Fruit fly (Drosophila melanogaster): ENCODE results near the gene psidin.

The psidin gene

DNA sequence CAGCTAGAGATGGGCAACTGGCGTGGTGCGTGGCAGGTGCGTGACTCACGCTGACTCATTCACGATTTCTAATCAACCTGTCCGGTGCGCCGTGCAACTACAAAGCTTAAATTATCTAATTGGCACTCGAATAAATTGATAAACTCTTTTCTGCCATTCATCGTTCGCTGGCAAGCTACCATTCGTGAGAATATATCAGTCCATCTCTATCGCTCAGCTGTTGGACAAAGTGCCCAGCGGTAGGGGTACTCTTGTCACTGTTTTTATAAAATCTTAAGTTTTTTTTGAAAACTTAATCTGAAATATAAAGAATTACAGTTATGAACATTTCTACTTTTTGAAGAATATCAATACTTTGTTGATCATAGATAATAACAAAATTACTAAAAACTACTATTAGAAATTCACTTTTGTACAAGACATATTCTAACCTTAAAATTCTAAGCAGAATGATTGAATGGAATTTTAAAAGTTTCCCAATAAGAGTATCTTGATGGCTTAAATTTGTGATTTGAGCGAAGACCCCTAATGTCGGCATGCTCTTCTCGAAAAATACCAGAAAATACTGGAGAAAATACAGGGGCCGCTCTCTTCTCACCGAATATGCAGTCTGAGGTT, at the start of gene psidin, which contains the start of gene PIG-L:
Gene psidin (plus strand): TSS at position 553 of the 618 bp plus-strand sequence.
Gene PIG-L (minus strand): TSS at position 187 of the 618 bp plus-strand sequence.
- TF ChIP-seq CG12605 (GFP tag; IDR thresholded peaks at IDR 0.05), result peak; percentile 52
- TF ChIP-seq Pif1B (GFP tag; optimal IDR thresholded peaks at IDR 0.05), result no peak
- peak; percentile 85 for TF ChIP-seq Snoo (tag; optimal IDR thresholded peaks at IDR 0.05)
- peak; percentile 72 for TF ChIP-seq CG8159 (tag; optimal IDR thresholded peaks at IDR 0.05)
- no peak for TF ChIP-seq CG10348 (GFP tag; IDR thresholded peaks at IDR 0.05)
- peak; percentile 66 for TF ChIP-seq CG32121 (GFP tag; IDR thresholded peaks at IDR 0.05)
- peak; percentile 30; the same call in 1 of the 2 replicates for TF ChIP-seq Ets98B (GFP tag; IDR thresholded peaks at IDR 0.05)
- peak; percentile 88 for TF ChIP-seq CG15710 (tag; optimal IDR thresholded peaks at IDR 0.05)
- TF ChIP-seq EcR (GFP tag; optimal IDR thresholded peaks at IDR 0.05), result no peak
- no peak for TF ChIP-seq CG13204 (GFP tag; optimal IDR thresholded peaks at IDR 0.05)
- no peak for TF ChIP-seq Pif1A (GFP tag; optimal IDR thresholded peaks at IDR 0.05)
- TF ChIP-seq fd96Ca (GFP tag; IDR thresholded peaks at IDR 0.05), result peak; percentile 62; the same call in 2 of the 3 replicates
- no peak for TF ChIP-seq D1 (tag; optimal IDR thresholded peaks at IDR 0.05)
- peak; percentile 23 for TF ChIP-seq rn (GFP tag; IDR thresholded peaks at IDR 0.05)
- TF ChIP-seq CG8301 (tag; optimal IDR thresholded peaks at IDR 0.05), result peak; percentile 51
- TF ChIP-seq CG34367 (tag; optimal IDR thresholded peaks at IDR 0.05), result peak; percentile 83
- peak; percentile 46 for TF ChIP-seq CG17806 (tag; optimal IDR thresholded peaks at IDR 0.05)
- no peak for TF ChIP-seq gl (tag; optimal IDR thresholded peaks at IDR 0.05)
- TF ChIP-seq CG4496 (GFP tag; IDR thresholded peaks at IDR 0.05), result peak; percentile 39; the same call in 2 of the 3 replicates
- TF ChIP-seq CG9948 (tag; optimal IDR thresholded peaks at IDR 0.05), result peak; percentile 81
- TF ChIP-seq CG14655 (GFP tag; optimal IDR thresholded peaks at IDR 0.05), result no peak

DNA sequence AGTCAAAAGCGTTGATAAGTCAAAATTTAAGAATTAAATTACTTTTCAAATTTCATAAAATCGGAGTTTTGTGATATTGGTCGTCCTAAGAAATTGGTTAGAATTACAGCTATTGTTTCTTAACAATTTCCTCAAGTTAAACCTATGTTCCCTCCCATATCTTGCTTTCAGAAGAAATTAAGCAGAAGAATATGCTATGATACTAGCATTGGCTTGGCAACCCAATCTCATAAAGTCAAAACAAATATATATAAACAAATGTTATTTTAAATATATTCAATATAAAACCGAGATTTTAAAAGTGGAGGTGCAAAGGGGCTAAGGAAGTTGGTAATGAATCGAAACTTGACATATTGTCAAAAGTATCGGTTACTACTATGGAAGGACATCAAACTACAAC, 48.9 kb upstream of the psidin start, which contains the start of gene CG31213:
Gene CG31213 (plus strand): TSS at position 301 of the 400 bp plus-strand sequence.
- TF ChIP-seq Snoo (tag; optimal IDR thresholded peaks at IDR 0.05) (no peak), Ets98B (GFP tag; IDR thresholded peaks at IDR 0.05) (no peak), CG10348 (GFP tag; IDR thresholded peaks at IDR 0.05) (no peak), gl (tag; optimal IDR thresholded peaks at IDR 0.05) (no peak), CG13204 (GFP tag; optimal IDR thresholded peaks at IDR 0.05) (no peak), CG8301 (tag; optimal IDR thresholded peaks at IDR 0.05) (no peak), CG17806 (tag; optimal IDR thresholded peaks at IDR 0.05) (no peak), Pif1B (GFP tag; optimal IDR thresholded peaks at IDR 0.05) (no peak), CG32121 (GFP tag; IDR thresholded peaks at IDR 0.05) (no peak), fd96Ca (GFP tag; IDR thresholded peaks at IDR 0.05) (no peak), Pif1A (GFP tag; optimal IDR thresholded peaks at IDR 0.05) (no peak), CG15710 (tag; optimal IDR thresholded peaks at IDR 0.05) (no peak), D1 (tag; optimal IDR thresholded peaks at IDR 0.05) (no peak), EcR (GFP tag; optimal IDR thresholded peaks at IDR 0.05) (no peak), CG14655 (GFP tag; optimal IDR thresholded peaks at IDR 0.05) (no peak), CG9948 (tag; optimal IDR thresholded peaks at IDR 0.05) (no peak), CG34367 (tag; optimal IDR thresholded peaks at IDR 0.05) (no peak)

DNA sequence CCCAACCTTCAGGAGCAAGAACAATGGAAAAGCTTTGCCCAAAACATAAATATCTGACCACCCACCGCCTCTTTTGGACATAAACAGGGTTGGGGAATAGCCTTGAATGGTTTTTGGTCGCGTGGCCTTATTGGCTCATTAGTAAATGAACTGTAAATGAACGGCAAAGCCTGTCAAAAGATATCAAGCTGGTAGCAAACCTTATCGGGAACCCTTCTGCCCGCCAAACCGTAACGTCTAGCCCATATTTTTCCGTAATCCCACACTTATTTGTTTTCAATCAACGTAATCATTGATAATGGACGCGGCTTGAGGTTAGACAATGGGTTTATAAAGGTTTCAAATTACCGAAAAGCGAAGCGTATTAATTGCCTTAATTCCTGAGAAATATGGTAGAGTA, 36.1 kb upstream of the psidin start:
- TF ChIP-seq Pif1A (GFP tag; optimal IDR thresholded peaks at IDR 0.05) (no peak), Pif1B (GFP tag; optimal IDR thresholded peaks at IDR 0.05) (no peak), CG17806 (tag; optimal IDR thresholded peaks at IDR 0.05) (no peak), rn (GFP tag; IDR thresholded peaks at IDR 0.05) (no peak), CG9948 (tag; optimal IDR thresholded peaks at IDR 0.05) (no peak), CG10348 (GFP tag; IDR thresholded peaks at IDR 0.05) (no peak), Ets98B (GFP tag; IDR thresholded peaks at IDR 0.05) (no peak), CG15710 (tag; optimal IDR thresholded peaks at IDR 0.05) (no peak), CG32121 (GFP tag; IDR thresholded peaks at IDR 0.05) (no peak), CG14655 (GFP tag; optimal IDR thresholded peaks at IDR 0.05) (no peak), CG12605 (GFP tag; IDR thresholded peaks at IDR 0.05) (no peak), D1 (tag; optimal IDR thresholded peaks at IDR 0.05) (no peak), EcR (GFP tag; optimal IDR thresholded peaks at IDR 0.05) (no peak), fd96Ca (GFP tag; IDR thresholded peaks at IDR 0.05) (no peak), CG13204 (GFP tag; optimal IDR thresholded peaks at IDR 0.05) (no peak), CG34367 (tag; optimal IDR thresholded peaks at IDR 0.05) (no peak), Snoo (tag; optimal IDR thresholded peaks at IDR 0.05) (no peak), CG8159 (tag; optimal IDR thresholded peaks at IDR 0.05) (no peak), CG4496 (GFP tag; IDR thresholded peaks at IDR 0.05) (no peak), CG8301 (tag; optimal IDR thresholded peaks at IDR 0.05) (no peak)

DNA sequence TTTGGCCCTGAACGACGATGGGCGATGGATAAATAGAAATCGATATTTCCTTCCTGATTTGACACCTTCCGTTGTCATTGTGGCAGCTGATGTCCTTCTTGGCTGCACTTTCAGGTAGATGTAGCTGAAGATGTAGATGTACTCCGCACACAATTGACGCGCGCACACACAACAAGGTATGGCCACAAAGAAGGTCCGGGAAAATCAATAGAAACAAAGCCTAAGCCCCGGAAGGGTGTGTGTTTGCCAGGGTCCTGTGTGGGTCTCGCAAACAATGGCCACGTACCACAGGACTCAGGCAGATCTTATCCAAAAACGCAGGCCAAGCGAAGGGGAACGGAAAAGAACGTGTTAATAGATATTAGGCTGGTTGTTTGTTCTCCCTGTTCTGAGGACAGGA, 26.1 kb upstream of the psidin start:
- no peak for TF ChIP-seq Pif1A (GFP tag; optimal IDR thresholded peaks at IDR 0.05)
- no peak for TF ChIP-seq Pif1B (GFP tag; optimal IDR thresholded peaks at IDR 0.05)
- TF ChIP-seq CG8301 (tag; optimal IDR thresholded peaks at IDR 0.05), result no peak
- TF ChIP-seq CG8159 (tag; optimal IDR thresholded peaks at IDR 0.05), result no peak
- TF ChIP-seq CG9948 (tag; optimal IDR thresholded peaks at IDR 0.05), result no peak
- no peak for TF ChIP-seq Snoo (tag; optimal IDR thresholded peaks at IDR 0.05)
- no peak for TF ChIP-seq gl (tag; optimal IDR thresholded peaks at IDR 0.05)
- no peak for TF ChIP-seq CG12605 (GFP tag; IDR thresholded peaks at IDR 0.05)
- TF ChIP-seq CG10348 (GFP tag; IDR thresholded peaks at IDR 0.05), result no peak
- no peak for TF ChIP-seq Ets98B (GFP tag; IDR thresholded peaks at IDR 0.05)
- no peak for TF ChIP-seq D1 (tag; optimal IDR thresholded peaks at IDR 0.05)
- no peak for TF ChIP-seq CG13204 (GFP tag; optimal IDR thresholded peaks at IDR 0.05)
- no peak for TF ChIP-seq CG32121 (GFP tag; IDR thresholded peaks at IDR 0.05)
- TF ChIP-seq fd96Ca (GFP tag; IDR thresholded peaks at IDR 0.05), result no peak
- TF ChIP-seq CG15710 (tag; optimal IDR thresholded peaks at IDR 0.05), result no peak
- no peak for TF ChIP-seq CG34367 (tag; optimal IDR thresholded peaks at IDR 0.05)
- no peak for TF ChIP-seq rn (GFP tag; IDR thresholded peaks at IDR 0.05)

DNA sequence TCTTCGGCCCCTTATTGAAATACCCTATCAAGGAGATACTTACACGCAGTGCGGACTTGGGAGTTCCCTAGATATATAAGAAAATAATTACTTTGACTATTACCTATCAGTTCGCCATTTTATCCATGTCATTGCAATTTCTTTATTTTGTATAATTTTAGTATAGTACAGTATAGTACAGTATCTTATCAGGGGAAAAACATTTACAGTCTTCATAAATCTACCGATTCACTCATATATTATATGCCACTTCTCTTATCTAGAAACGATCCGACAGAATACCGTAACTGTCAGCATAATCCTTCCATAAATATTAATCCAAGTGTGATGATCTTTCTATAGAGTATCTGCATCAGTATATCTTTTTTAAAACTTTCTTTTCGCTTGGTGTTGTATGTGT, 25.1 kb upstream of the psidin start:
- TF ChIP-seq gl (tag; optimal IDR thresholded peaks at IDR 0.05) (no peak), Snoo (tag; optimal IDR thresholded peaks at IDR 0.05) (no peak), EcR (GFP tag; optimal IDR thresholded peaks at IDR 0.05) (no peak), CG9948 (tag; optimal IDR thresholded peaks at IDR 0.05) (no peak), Pif1B (GFP tag; optimal IDR thresholded peaks at IDR 0.05) (no peak), CG15710 (tag; optimal IDR thresholded peaks at IDR 0.05) (no peak), rn (GFP tag; IDR thresholded peaks at IDR 0.05) (no peak), CG8301 (tag; optimal IDR thresholded peaks at IDR 0.05) (peak; percentile 60), CG13204 (GFP tag; optimal IDR thresholded peaks at IDR 0.05) (no peak), fd96Ca (GFP tag; IDR thresholded peaks at IDR 0.05) (no peak), CG17806 (tag; optimal IDR thresholded peaks at IDR 0.05) (no peak), D1 (tag; optimal IDR thresholded peaks at IDR 0.05) (no peak), Ets98B (GFP tag; IDR thresholded peaks at IDR 0.05) (no peak), Pif1A (GFP tag; optimal IDR thresholded peaks at IDR 0.05) (peak; percentile 33), CG32121 (GFP tag; IDR thresholded peaks at IDR 0.05) (peak; percentile 36; the same call in 1 of the 2 replicates), CG4496 (GFP tag; IDR thresholded peaks at IDR 0.05) (peak; percentile 30; the same call in 1 of the 3 replicates), CG34367 (tag; optimal IDR thresholded peaks at IDR 0.05) (no peak), CG14655 (GFP tag; optimal IDR thresholded peaks at IDR 0.05) (peak; percentile 69), CG10348 (GFP tag; IDR thresholded peaks at IDR 0.05) (no peak), CG12605 (GFP tag; IDR thresholded peaks at IDR 0.05) (no peak), CG8159 (tag; optimal IDR thresholded peaks at IDR 0.05) (peak; percentile 9)

All from whole organism, pupa.